Fruit fly (Drosophila melanogaster) whole organism, embryonic: Measurements from ENCODE around the gene crq.

Experiments used
- Ada2b ChIP-seq: fragments of 200-800 bp; sonication (Bioruptor generic); IDR thresholded peaks from 2 replicates; pipeline ENCODE4 v1.3.6; 2022; ENCODE audit warnings: missing biosample characterization, missing genetic modification characterization
- Atf-2 ChIP-seq: fragments of 200-800 bp; sonication (Bioruptor generic); optimal IDR thresholded peaks from 2 replicates; lab custom pipeline; 2016; ENCODE audit warnings: missing biosample characterization, missing genetic modification characterization
- B-H2 ChIP-seq: fragments of 200-800 bp; sonication (Bioruptor generic); optimal IDR thresholded peaks from 2 replicates; lab custom pipeline; 2018; ENCODE audit warnings: missing biosample characterization, mild to moderate bottlenecking, missing genetic modification characterization
- Bgb ChIP-seq: fragments of 200-800 bp; sonication (Bioruptor generic); IDR thresholded peaks from 2 replicates; pipeline ENCODE4 v1.3.6; 2022; ENCODE audit warnings: missing biosample characterization, missing genetic modification characterization; ENCODE audit not compliant: partially characterized antibody
- CG10147 ChIP-seq: fragments of 200-800 bp; sonication (Bioruptor generic); optimal IDR thresholded peaks from 2 replicates; lab custom pipeline; 2019; ENCODE audit warnings: missing biosample characterization, mild to moderate bottlenecking, missing genetic modification characterization, moderate library complexity
- CG10654 ChIP-seq: fragments of 200-800 bp; sonication (Bioruptor generic); optimal IDR thresholded peaks from 2 replicates; lab custom pipeline; 2016; ENCODE audit warnings: missing biosample characterization, missing genetic modification characterization
- CG12659 ChIP-seq: fragments of 200-800 bp; sonication (Bioruptor generic); optimal IDR thresholded peaks from 3 replicates; lab custom pipeline; 2017; ENCODE audit warnings: mild to moderate bottlenecking, missing biosample characterization, missing genetic modification reagents, missing genetic modification characterization
- CG13894 ChIP-seq: fragments of 200-800 bp; sonication (Bioruptor generic); optimal IDR thresholded peaks from 3 replicates; lab custom pipeline; 2018; ENCODE audit warnings: missing biosample characterization, mild to moderate bottlenecking, missing genetic modification characterization, moderate library complexity
- CG14965 ChIP-seq: fragments of 200-800 bp; sonication (Bioruptor generic); optimal IDR thresholded peaks from 2 replicates; lab custom pipeline; 2016; ENCODE audit warnings: missing biosample characterization, missing genetic modification characterization, borderline replicate concordance
- CG2120 ChIP-seq: fragments of 200-800 bp; sonication (Bioruptor generic); optimal IDR thresholded peaks from 3 replicates; lab custom pipeline; 2016; ENCODE audit warnings: missing biosample characterization, missing genetic modification characterization
- CG2129 ChIP-seq: fragments of 200-800 bp; sonication (Bioruptor generic); IDR thresholded peaks from 2 replicates; pipeline ENCODE4 v1.3.6; 2022; ENCODE audit warnings: missing biosample characterization, missing genetic modification characterization; ENCODE audit not compliant: partially characterized antibody
- CG31365 ChIP-seq: fragments of 200-800 bp; sonication (Bioruptor generic); optimal IDR thresholded peaks from 2 replicates; lab custom pipeline; 2018; ENCODE audit warnings: missing biosample characterization, mild to moderate bottlenecking, missing genetic modification characterization
- CG33213 ChIP-seq: fragments of 200-800 bp; sonication (Bioruptor generic); optimal IDR thresholded peaks from 3 replicates; lab custom pipeline; 2016; ENCODE audit warnings: missing biosample characterization, missing genetic modification characterization
- CG33557 ChIP-seq: fragments of 200-800 bp; sonication (Bioruptor generic); optimal IDR thresholded peaks from 2 replicates; lab custom pipeline; 2019; ENCODE audit warnings: missing biosample characterization, mild to moderate bottlenecking, missing genetic modification characterization, moderate library complexity
- CG34422 ChIP-seq: fragments of 200-800 bp; sonication (Bioruptor generic); IDR thresholded peaks from 3 replicates; pipeline ENCODE4 v1.3.6; 2022; ENCODE audit warnings: missing biosample characterization, missing genetic modification characterization
- CG6765 ChIP-seq: fragments of 200-800 bp; sonication (Bioruptor generic); optimal IDR thresholded peaks from 3 replicates; lab custom pipeline; 2017; ENCODE audit warnings: missing biosample characterization, mild to moderate bottlenecking, missing genetic modification characterization
- CG7745 ChIP-seq: fragments of 200-800 bp; sonication (Bioruptor generic); optimal IDR thresholded peaks from 2 replicates; lab custom pipeline; 2018; ENCODE audit warnings: missing biosample characterization, mild to moderate bottlenecking, missing genetic modification characterization, moderate library complexity
- CG8765 ChIP-seq: fragments of 200-800 bp; sonication (Bioruptor generic); IDR thresholded peaks from 2 replicates; pipeline ENCODE4 v1.3.6; 2022; ENCODE audit warnings: missing biosample characterization, missing genetic modification characterization
- CG9437 ChIP-seq: fragments of 200-800 bp; sonication (Bioruptor generic); optimal IDR thresholded peaks from 2 replicates; lab custom pipeline; 2018; ENCODE audit warnings: missing biosample characterization, mild to moderate bottlenecking, missing genetic modification characterization
- Doc2 ChIP-seq: fragments of 200-800 bp; sonication (Bioruptor generic); IDR thresholded peaks from 2 replicates; pipeline ENCODE4 v1.3.6; 2022; ENCODE audit warnings: missing biosample characterization, missing genetic modification characterization
- Hr39 ChIP-seq: fragments of >200 bp; optimal IDR thresholded peaks from 2 replicates; lab custom pipeline; 2017
- Hr78 ChIP-seq, 2 experiments: fragments of 200-800 bp in 1 of 2; fragments of >200 bp in 1 of 2; sonication (Bioruptor generic) in 1 of 2; optimal IDR thresholded peaks; 2 replicates each; lab custom pipeline; 2017 to 2019; ENCODE audit warnings: missing biosample characterization in 2 of 2, missing genetic modification characterization in 2 of 2, mild to moderate bottlenecking in 1 of 2, moderate library complexity in 1 of 2
- MBD-R2 ChIP-seq: fragments of 200-800 bp; sonication (Bioruptor generic); IDR thresholded peaks from 2 replicates; pipeline ENCODE4 v1.3.6; 2022; ENCODE audit warnings: missing biosample characterization, missing genetic modification characterization
- MESR4 ChIP-seq: fragments of 200-800 bp; sonication (Bioruptor generic); optimal IDR thresholded peaks from 2 replicates; lab custom pipeline; 2018; ENCODE audit warnings: missing biosample characterization, mild to moderate bottlenecking, missing genetic modification characterization, moderate library complexity
- Pdp1 ChIP-seq, 2 experiments: fragments of 200-800 bp; sonication (Bioruptor generic); optimal IDR thresholded peaks; 3 replicates each; lab custom pipeline; 2016; ENCODE audit warnings: missing biosample characterization in 2 of 2, missing genetic modification characterization in 2 of 2, mild to moderate bottlenecking in 1 of 2, moderate library complexity in 1 of 2
- Poxn ChIP-seq: fragments of 200-800 bp; sonication (Bioruptor generic); IDR thresholded peaks from 2 replicates; pipeline ENCODE4 v1.3.6; 2022; ENCODE audit warnings: missing biosample characterization, missing genetic modification characterization
- Vsx1 ChIP-seq: fragments of 200-800 bp; sonication (Bioruptor generic); optimal IDR thresholded peaks from 2 replicates; lab custom pipeline; 2017; ENCODE audit warnings: missing biosample characterization, mild to moderate bottlenecking, missing genetic modification characterization, missing genetic modification reagents
- Xrp1 ChIP-seq: fragments of 200-800 bp; sonication (Bioruptor generic); IDR thresholded peaks from 2 replicates; pipeline ENCODE4 v1.3.6; 2022; ENCODE audit warnings: missing biosample characterization, missing genetic modification characterization
- cg ChIP-seq: fragments of 200-800 bp; sonication (Bioruptor generic); optimal IDR thresholded peaks from 3 replicates; lab custom pipeline; 2019; ENCODE audit warnings: missing biosample characterization, mild to moderate bottlenecking, missing genetic modification characterization, moderate library complexity
- crc ChIP-seq: fragments of 200-800 bp; sonication (Bioruptor generic); optimal IDR thresholded peaks from 2 replicates; lab custom pipeline; 2016; ENCODE audit warnings: missing biosample characterization, missing genetic modification characterization
- dm ChIP-seq: fragments of 200-800 bp; sonication (Bioruptor generic); optimal IDR thresholded peaks from 3 replicates; lab custom pipeline; 2016; ENCODE audit warnings: missing biosample characterization, missing genetic modification characterization
- gem ChIP-seq: fragments of 200-800 bp; sonication (Bioruptor generic); optimal IDR thresholded peaks from 2 replicates; lab custom pipeline; 2019; ENCODE audit warnings: missing biosample characterization, mild to moderate bottlenecking, missing genetic modification characterization, moderate library complexity
- gsb ChIP-seq: fragments of 200-800 bp; sonication (Bioruptor generic); IDR thresholded peaks from 2 replicates; pipeline ENCODE4 v1.3.6; 2022; ENCODE audit warnings: missing biosample characterization, missing genetic modification characterization
- ham ChIP-seq: fragments of 200-800 bp; sonication (Bioruptor generic); IDR thresholded peaks from 2 replicates; pipeline ENCODE4 v1.3.6; 2022; ENCODE audit warnings: missing biosample characterization, missing genetic modification characterization
- jing ChIP-seq: fragments of 200-800 bp; sonication (Bioruptor generic); optimal IDR thresholded peaks from 2 replicates; lab custom pipeline; 2018; ENCODE audit warnings: missing biosample characterization, mild to moderate bottlenecking, missing genetic modification characterization
- knrl ChIP-seq: fragments of 200-800 bp; sonication (Bioruptor generic); IDR thresholded peaks from 3 replicates; pipeline ENCODE4 v1.3.6; 2022; ENCODE audit warnings: missing biosample characterization, missing genetic modification characterization; ENCODE audit not compliant: partially characterized antibody
- nmo ChIP-seq: fragments of 200-800 bp; sonication (Bioruptor generic); optimal IDR thresholded peaks from 2 replicates; lab custom pipeline; 2018; ENCODE audit warnings: missing biosample characterization, mild to moderate bottlenecking, missing genetic modification characterization, moderate library complexity
- peb ChIP-seq: fragments of 200-800 bp; sonication (Bioruptor generic); IDR thresholded peaks from 2 replicates; pipeline ENCODE4 v1.3.6; 2022; ENCODE audit warnings: missing biosample characterization, missing genetic modification characterization
- pfk ChIP-seq: fragments of 200-800 bp; sonication (Bioruptor generic); optimal IDR thresholded peaks from 2 replicates; lab custom pipeline; 2018; ENCODE audit warnings: missing biosample characterization, mild to moderate bottlenecking, missing genetic modification characterization, moderate library complexity
- pita ChIP-seq: fragments of 200-800 bp; sonication (Bioruptor generic); optimal IDR thresholded peaks from 2 replicates; lab custom pipeline; 2017; ENCODE audit warnings: missing biosample characterization, mild to moderate bottlenecking, missing genetic modification characterization
- ro ChIP-seq: fragments of 200-800 bp; sonication (Bioruptor generic); IDR thresholded peaks from 2 replicates; pipeline ENCODE4 v1.3.6; 2022; ENCODE audit warnings: missing biosample characterization, missing genetic modification characterization
- run ChIP-seq: fragments of 200-800 bp; sonication (Bioruptor generic); optimal IDR thresholded peaks from 3 replicates; lab custom pipeline; 2018; ENCODE audit warnings: missing biosample characterization, mild to moderate bottlenecking, missing genetic modification characterization
- sens-2 ChIP-seq: fragments of 200-800 bp; sonication (Bioruptor generic); IDR thresholded peaks from 2 replicates; pipeline ENCODE4 v1.3.6; 2022; ENCODE audit warnings: missing biosample characterization, missing genetic modification characterization
- sisA ChIP-seq: fragments of 200-800 bp; sonication (Bioruptor generic); IDR thresholded peaks from 2 replicates; pipeline ENCODE4 v1.3.6; 2022; ENCODE audit warnings: missing biosample characterization, missing genetic modification characterization
- vvl ChIP-seq: fragments of 200-800 bp; sonication (Bioruptor generic); IDR thresholded peaks from 2 replicates; pipeline ENCODE4 v1.3.6; 2022; ENCODE audit warnings: missing biosample characterization, missing genetic modification characterization
- wek ChIP-seq: fragments of 200-800 bp; sonication (Bioruptor generic); optimal IDR thresholded peaks from 3 replicates; lab custom pipeline; 2018; ENCODE audit warnings: missing biosample characterization, mild to moderate bottlenecking, missing genetic modification characterization, moderate library complexity

crq gene

dm6 chr2L:493274-493673, 40.5 kb upstream of the crq start (continued):
- TF ChIP-seq gem (tag; lab: Kevin White, UChicago) (peak; percentile 65), run (tag; lab: Kevin White, UChicago) (no peak), sisA (GFP tag; lab: Robert Waterston, UW) (peak; percentile 72), MBD-R2 (GFP tag; lab: Robert Waterston, UW) (no peak), sens-2 (no peak), jing (no peak), Xrp1 (GFP tag; lab: Robert Waterston, UW) (0 out of 2 replicates have a peak, but pooled peaks have one; percentile 12), ro (GFP tag; lab: Robert Waterston, UW) (no peak), CG10654 (GFP tag; lab: Kevin White, UChicago) (no peak), Hr78 (GFP tag; optimal IDR thresholded peaks at IDR 0.05; lab: Kevin White, UChicago) (no peak), CG13894 (tag; lab: Kevin White, UChicago) (no peak), crc (GFP tag; lab: Kevin White, UChicago) (no peak), CG10147 (GFP tag; lab: Kevin White, UChicago) (no peak), CG12659 (GFP tag; lab: Kevin White, UChicago) (no peak), cg (GFP tag; lab: Kevin White, UChicago) (no peak), wek (GFP tag; lab: Kevin White, UChicago) (no peak), MESR4 (no peak), CG7745 (tag; lab: Kevin White, UChicago) (no peak), CG31365 (tag; lab: Kevin White, UChicago) (no peak), CG9437 (GFP tag; lab: Kevin White, UChicago) (no peak), CG33213 (GFP tag; lab: Kevin White, UChicago) (no peak), nmo (GFP tag; lab: Kevin White, UChicago) (peak; percentile 59), vvl (GFP tag; lab: Robert Waterston, UW) (peak; percentile 79), CG33557 (GFP tag; lab: Kevin White, UChicago) (no peak), Vsx1 (GFP tag; lab: Kevin White, UChicago) (no peak), Ada2b (GFP tag; lab: Robert Waterston, UW) (peak; percentile 57), Doc2 (no peak), CG2120 (GFP tag; lab: Kevin White, UChicago) (peak; percentile 5), B-H2 (no peak), CG2129 (GFP tag; lab: Robert Waterston, UW) (no peak), Pdp1 (GFP tag; optimal IDR thresholded peaks at IDR 0.05; lab: Kevin White, UChicago) (peak in 1 of 2 experiments; percentile 30), peb (no peak), CG14965 (no peak), CG8765 (GFP tag; lab: Robert Waterston, UW) (no peak), ham (no peak), CG6765 (no peak), dm (GFP tag; lab: Kevin White, UChicago) (no peak), Bgb (GFP tag; lab: Robert Waterston, UW) (no peak), Hr39 (lab: Kevin White, UChicago) (no peak), gsb (GFP tag; lab: Robert Waterston, UW) (no peak), knrl (GFP tag; lab: Robert Waterston, UW) (no peak), pfk (GFP tag; lab: Kevin White, UChicago) (no peak), Poxn (GFP tag; lab: Robert Waterston, UW) (no peak), pita (GFP tag; lab: Kevin White, UChicago) (no peak), CG34422 (GFP tag; lab: Robert Waterston, UW) (no peak), Atf-2 (peak; percentile 8)
- TF ChIP-seq, all 482 proteins: peak for 108
